Fruit fly (Drosophila melanogaster): ENCODE measurements around the gene CG32152.
A peak's percentile ranks its signal among the peaks of the same experiment; 100 is the strongest.

CG32152 gene

dm6 chr3L:16143685-16144539 is at the start of gene CG32152:
Gene CG32152 (minus strand): TSS chr3L:16144036.
- TF ChIP-seq Dref (GFP tag; IDR thresholded peaks at IDR 0.05) (no peak), CG4404 (GFP tag; IDR thresholded peaks at IDR 0.05) (no peak), twi (tag; optimal IDR thresholded peaks at IDR 0.05) (no peak), stwl (tag; optimal IDR thresholded peaks at IDR 0.05) (peak; percentile 70), nerfin-1 (tag; optimal IDR thresholded peaks at IDR 0.05) (no peak), sens (GFP tag) (peak; percentile 67), CG14014 (GFP tag; IDR thresholded peaks at IDR 0.05) (no peak), ERR (GFP tag; optimal IDR thresholded peaks at IDR 0.05) (no peak), ro (GFP tag; IDR thresholded peaks at IDR 0.05) (no peak), lmd (GFP tag; IDR thresholded peaks at IDR 0.05) (no peak), CG16815 (GFP tag; optimal IDR thresholded peaks at IDR 0.05) (no peak), CG4424 (GFP tag; optimal IDR thresholded peaks at IDR 0.05) (peak; percentile 14), Ptx1 (GFP tag; IDR thresholded peaks at IDR 0.05) (no peak), HHEX (GFP tag; optimal IDR thresholded peaks at IDR 0.05) (no peak), CG10654 (GFP tag; optimal IDR thresholded peaks at IDR 0.05) (no peak), CG10267 (tag; optimal IDR thresholded peaks at IDR 0.05) (no peak), HLH4C (GFP tag; IDR thresholded peaks at IDR 0.05; ENCODE audit: partially characterized antibody) (no peak), bsh (GFP tag; optimal IDR thresholded peaks at IDR 0.05) (no peak), ems (GFP tag; optimal IDR thresholded peaks at IDR 0.05) (no peak), CG7271 (tag; optimal IDR thresholded peaks at IDR 0.05) (no peak), CG2889 (GFP tag; IDR thresholded peaks at IDR 0.05) (no peak), fd64A (GFP tag; optimal IDR thresholded peaks at IDR 0.05) (no peak), CG31365 (tag; optimal IDR thresholded peaks at IDR 0.05) (no peak), CHES-1-like (GFP tag; optimal IDR thresholded peaks at IDR 0.05) (no peak), Six4 (GFP tag; optimal IDR thresholded peaks at IDR 0.05) (no peak), ac (GFP tag; optimal IDR thresholded peaks at IDR 0.05) (no peak), CG18764 (GFP tag; optimal IDR thresholded peaks at IDR 0.05) (no peak), CG3281 (GFP tag; optimal IDR thresholded peaks at IDR 0.05) (no peak), CG4854 (GFP tag; optimal IDR thresholded peaks at IDR 0.05) (no peak), gt (GFP tag; IDR thresholded peaks at IDR 0.05) (no peak), Med (GFP tag) (peak; percentile 69), Hmr (GFP tag; optimal IDR thresholded peaks at IDR 0.05) (no peak), Drgx (GFP tag; IDR thresholded peaks at IDR 0.05) (peak; percentile 70; the same call in 1 of the 2 replicates), CG3065 (GFP tag; optimal IDR thresholded peaks at IDR 0.05) (no peak), GATAe (GFP tag; conservative IDR thresholded peaks at IDR 0.05) (no peak), CG6175 (GFP tag; IDR thresholded peaks at IDR 0.05) (no peak), CG17829 (tag; optimal IDR thresholded peaks at IDR 0.05) (no peak), al (GFP tag; IDR thresholded peaks at IDR 0.05) (no peak), gfzf (GFP tag; optimal IDR thresholded peaks at IDR 0.05) (peak; percentile 43), cad (GFP tag; optimal IDR thresholded peaks at IDR 0.05) (no peak), C15 (GFP tag; IDR thresholded peaks at IDR 0.05) (no peak), CG7372 (GFP tag; IDR thresholded peaks at IDR 0.05) (no peak), Rfx (GFP tag; IDR thresholded peaks at IDR 0.05) (no peak), Sox100B (GFP tag; optimal IDR thresholded peaks at IDR 0.05) (no peak), CG1603 (tag; optimal IDR thresholded peaks at IDR 0.05) (no peak), ap (GFP tag; IDR thresholded peaks at IDR 0.05) (no peak), CG2712 (tag; optimal IDR thresholded peaks at IDR 0.05) (peak; percentile 4), CG2129 (GFP tag; IDR thresholded peaks at IDR 0.05; ENCODE audit: partially characterized antibody) (no peak), CG7786 (GFP tag; optimal IDR thresholded peaks at IDR 0.05) (no peak), CG6689 (GFP tag; IDR thresholded peaks at IDR 0.05) (peak; percentile 97), CG11456 (GFP tag; IDR thresholded peaks at IDR 0.05) (no peak)
